Fruit fly (Drosophila melanogaster) whole organism, embryonic: ENCODE results near the gene CG11164.

Source experiments
- Adf1 ChIP-seq: fragments of 200-800 bp; sonication (Bioruptor generic); IDR thresholded peaks from 2 replicates; pipeline ENCODE4 v1.3.6; 2022; ENCODE audit warnings: missing biosample characterization, missing genetic modification characterization
- Antp ChIP-seq: fragments of 200-800 bp; sonication (Bioruptor generic); optimal IDR thresholded peaks from 3 replicates; lab custom pipeline; 2016; ENCODE audit warnings: missing biosample characterization, missing genetic modification characterization
- B-H1 ChIP-seq: fragments of 200-800 bp; sonication (Bioruptor generic); IDR thresholded peaks from 3 replicates; pipeline ENCODE4 v1.3.6; 2022; ENCODE audit warnings: missing biosample characterization, missing genetic modification characterization
- CG10274 ChIP-seq: fragments of 200-800 bp; sonication (Bioruptor generic); optimal IDR thresholded peaks from 3 replicates; lab custom pipeline; 2017; ENCODE audit warnings: missing biosample characterization, mild to moderate bottlenecking, missing genetic modification characterization
- CG10321 ChIP-seq: fragments of 200-800 bp; sonication (Bioruptor generic); IDR thresholded peaks from 2 replicates; pipeline ENCODE4 v1.3.6; 2022; ENCODE audit warnings: missing biosample characterization, missing genetic modification characterization
- CG11695 ChIP-seq: fragments of 200-800 bp; sonication (Bioruptor generic); IDR thresholded peaks from 3 replicates; pipeline ENCODE4 v1.3.6; 2022; ENCODE audit warnings: missing biosample characterization, missing genetic modification characterization
- CG1233 ChIP-seq: fragments of 200-800 bp; sonication (Bioruptor generic); optimal IDR thresholded peaks from 4 replicates; lab custom pipeline; 2018; ENCODE audit warnings: missing biosample characterization, mild to moderate bottlenecking, missing genetic modification characterization
- CG14441 ChIP-seq: fragments of 200-800 bp; sonication (Bioruptor generic); IDR thresholded peaks from 2 replicates; pipeline ENCODE4 v1.3.6; 2022; ENCODE audit warnings: missing biosample characterization, missing genetic modification characterization
- CG1602 ChIP-seq: fragments of 200-800 bp; sonication (Bioruptor generic); optimal IDR thresholded peaks from 3 replicates; lab custom pipeline; 2016; ENCODE audit warnings: missing biosample characterization, missing genetic modification characterization
- CG18476 ChIP-seq: fragments of 200-800 bp; sonication (Bioruptor generic); optimal IDR thresholded peaks from 2 replicates; lab custom pipeline; 2016; ENCODE audit warnings: missing biosample characterization, mild to moderate bottlenecking, missing genetic modification characterization
- CG31388 ChIP-seq: fragments of 200-800 bp; sonication (Bioruptor generic); optimal IDR thresholded peaks from 2 replicates; lab custom pipeline; 2016; ENCODE audit warnings: missing biosample characterization, missing genetic modification characterization
- CG32767 ChIP-seq: fragments of 200-800 bp; sonication (Bioruptor generic); IDR thresholded peaks from 2 replicates; pipeline ENCODE4 v1.3.6; 2022; ENCODE audit warnings: missing biosample characterization, missing genetic modification characterization
- CG34376 ChIP-seq: fragments of 200-800 bp; sonication (Bioruptor generic); optimal IDR thresholded peaks from 2 replicates; lab custom pipeline; 2018; ENCODE audit warnings: missing biosample characterization, mild to moderate bottlenecking, missing genetic modification characterization
- CG43689 ChIP-seq: fragments of 200-800 bp; sonication (Bioruptor generic); IDR thresholded peaks from 2 replicates; pipeline ENCODE4 v1.3.6; 2022; ENCODE audit warnings: missing biosample characterization, missing genetic modification characterization
- CG8478 ChIP-seq: fragments of >200 bp; optimal IDR thresholded peaks from 2 replicates; lab custom pipeline; 2018
- CG8944 ChIP-seq: fragments of 200-800 bp; sonication (Bioruptor generic); optimal IDR thresholded peaks from 3 replicates; lab custom pipeline; 2016; ENCODE audit warnings: missing biosample characterization, missing genetic modification characterization
- ERR ChIP-seq: fragments of 200-800 bp; sonication (Bioruptor generic); optimal IDR thresholded peaks from 2 replicates; lab custom pipeline; 2016; ENCODE audit warnings: missing biosample characterization, missing genetic modification characterization
- Fer2 ChIP-seq: fragments of 200-800 bp; sonication (Bioruptor generic); optimal IDR thresholded peaks from 2 replicates; lab custom pipeline; 2018; ENCODE audit warnings: missing biosample characterization, mild to moderate bottlenecking, missing genetic modification characterization, moderate library complexity
- HLH3B ChIP-seq: fragments of 200-800 bp; sonication (Bioruptor generic); IDR thresholded peaks from 2 replicates; pipeline ENCODE4 v1.3.6; 2022; ENCODE audit warnings: missing biosample characterization, missing genetic modification characterization
- Hand ChIP-seq: fragments of 200-800 bp; sonication (Bioruptor generic); optimal IDR thresholded peaks from 2 replicates; lab custom pipeline; 2017; ENCODE audit warnings: mild to moderate bottlenecking, missing biosample characterization, missing genetic modification reagents, missing genetic modification characterization
- Lpt ChIP-seq: fragments of >200 bp; optimal IDR thresholded peaks from 2 replicates; lab custom pipeline; 2018; ENCODE audit warnings: missing biosample characterization, missing genetic modification characterization
- Nf-YA ChIP-seq: fragments of 200-800 bp; sonication (Bioruptor generic); IDR thresholded peaks from 2 replicates; pipeline ENCODE4 v1.3.6; 2022; ENCODE audit warnings: missing biosample characterization, missing genetic modification characterization
- Oli ChIP-seq: fragments of 200-800 bp; sonication (Bioruptor generic); optimal IDR thresholded peaks from 2 replicates; lab custom pipeline; 2018; ENCODE audit warnings: missing biosample characterization, mild to moderate bottlenecking, missing genetic modification characterization, moderate library complexity
- Optix ChIP-seq: fragments of 200-800 bp; sonication (Bioruptor generic); IDR thresholded peaks from 3 replicates; pipeline ENCODE4 v1.3.6; 2022; ENCODE audit warnings: missing biosample characterization, missing genetic modification characterization
- Poxn ChIP-seq: fragments of 200-800 bp; sonication (Bioruptor generic); IDR thresholded peaks from 2 replicates; pipeline ENCODE4 v1.3.6; 2022; ENCODE audit warnings: missing biosample characterization, missing genetic modification characterization
- Rx ChIP-seq: fragments of 200-800 bp; sonication (Bioruptor generic); IDR thresholded peaks from 2 replicates; pipeline ENCODE4 v1.3.6; 2022; ENCODE audit warnings: missing biosample characterization, missing genetic modification characterization
- Stat92E ChIP-seq, 3 experiments: fragments of >200 bp in 2 of 3; fragments of 200-800 bp in 1 of 3; sonication (Bioruptor generic) in 1 of 3; optimal IDR thresholded peaks; 2 replicates each; lab custom pipeline; 2017 to 2019; ENCODE audit warnings: missing biosample characterization in 3 of 3, missing genetic modification characterization in 3 of 3, mild to moderate bottlenecking in 1 of 3, moderate library complexity in 1 of 3
- Tbp ChIP-seq: fragments of >200 bp; optimal IDR thresholded peaks from 2 replicates; lab custom pipeline; 2018; ENCODE audit warnings: missing biosample characterization, missing genetic modification characterization
- ara ChIP-seq: fragments of 200-800 bp; sonication (Bioruptor generic); IDR thresholded peaks from 2 replicates; pipeline ENCODE4 v1.3.6; 2022; ENCODE audit warnings: missing biosample characterization, missing genetic modification characterization
- bowl ChIP-seq: fragments of 200-800 bp; sonication (Bioruptor generic); IDR thresholded peaks from 2 replicates; pipeline ENCODE4 v1.3.6; 2022; ENCODE audit warnings: missing biosample characterization, missing genetic modification characterization
- br ChIP-seq: fragments of >200 bp; optimal IDR thresholded peaks from 2 replicates; lab custom pipeline; 2017
- chn ChIP-seq: fragments of 200-800 bp; sonication (Bioruptor generic); optimal IDR thresholded peaks from 2 replicates; lab custom pipeline; 2016; ENCODE audit warnings: missing biosample characterization, missing genetic modification characterization
- ci ChIP-seq: fragments of 200-800 bp; sonication (Bioruptor generic); IDR thresholded peaks from 3 replicates; pipeline ENCODE4 v1.3.6; 2022; ENCODE audit warnings: missing biosample characterization, missing genetic modification characterization
- corto ChIP-seq: fragments of 200-800 bp; sonication (Bioruptor generic); optimal IDR thresholded peaks from 2 replicates; lab custom pipeline; 2016; ENCODE audit warnings: missing biosample characterization, mild to moderate bottlenecking, missing genetic modification characterization, moderate library complexity
- dan ChIP-seq: fragments of 200-800 bp; sonication (Bioruptor generic); IDR thresholded peaks from 2 replicates; pipeline ENCODE4 v1.3.6; 2022; ENCODE audit warnings: missing biosample characterization, missing genetic modification characterization
- exex ChIP-seq: fragments of 200-800 bp; sonication (Bioruptor generic); optimal IDR thresholded peaks from 4 replicates; lab custom pipeline; 2018; ENCODE audit warnings: missing biosample characterization, mild to moderate bottlenecking, missing genetic modification characterization, moderate library complexity
- gfzf ChIP-seq: fragments of 200-800 bp; sonication (Bioruptor generic); optimal IDR thresholded peaks from 2 replicates; lab custom pipeline; 2016; ENCODE audit warnings: missing biosample characterization, mild to moderate bottlenecking, missing genetic modification characterization, moderate library complexity
- gt ChIP-seq: fragments of 200-800 bp; sonication (Bioruptor generic); IDR thresholded peaks from 2 replicates; pipeline ENCODE4 v1.3.6; 2022; ENCODE audit warnings: missing biosample characterization, missing genetic modification characterization
- hbn ChIP-seq: fragments of 200-800 bp; sonication (Bioruptor generic); IDR thresholded peaks from 2 replicates; pipeline ENCODE4 v1.3.6; 2022; ENCODE audit warnings: missing biosample characterization, missing genetic modification characterization; ENCODE audit not compliant: partially characterized antibody
- insv ChIP-seq, 2 experiments: fragments of 200-800 bp; sonication (Bioruptor generic); optimal IDR thresholded peaks; 3 replicates each; lab custom pipeline; 2016 to 2018; ENCODE audit warnings: missing biosample characterization in 2 of 2, missing genetic modification characterization in 2 of 2
- kay ChIP-seq: fragments of 200-800 bp; sonication (Bioruptor generic); optimal IDR thresholded peaks from 2 replicates; lab custom pipeline; 2016; ENCODE audit warnings: missing biosample characterization, missing genetic modification characterization
- ken ChIP-seq: fragments of 200-800 bp; sonication (Bioruptor generic); IDR thresholded peaks from 3 replicates; pipeline ENCODE4 v1.3.6; 2022; ENCODE audit warnings: missing biosample characterization, missing genetic modification characterization
- nerfin-2 ChIP-seq: fragments of 200-800 bp; sonication (Bioruptor generic); IDR thresholded peaks from 2 replicates; pipeline ENCODE4 v1.3.6; 2022; ENCODE audit warnings: missing biosample characterization, missing genetic modification characterization; ENCODE audit not compliant: partially characterized antibody
- onecut ChIP-seq: fragments of 200-800 bp; sonication (Bioruptor generic); IDR thresholded peaks from 2 replicates; pipeline ENCODE4 v1.3.6; 2022; ENCODE audit warnings: missing biosample characterization, missing genetic modification characterization
- p53 ChIP-seq: fragments of 200-800 bp; sonication (Bioruptor generic); optimal IDR thresholded peaks from 2 replicates; lab custom pipeline; 2016; ENCODE audit warnings: missing biosample characterization, missing genetic modification characterization
- pb ChIP-seq: fragments of 200-800 bp; sonication (Bioruptor generic); optimal IDR thresholded peaks from 3 replicates; lab custom pipeline; 2016; ENCODE audit warnings: missing biosample characterization, missing genetic modification characterization
- rib ChIP-seq: fragments of 200-800 bp; sonication (Bioruptor generic); IDR thresholded peaks from 2 replicates; pipeline ENCODE4 v1.3.6; 2022; ENCODE audit warnings: missing biosample characterization, missing genetic modification characterization
- sens-2 ChIP-seq: fragments of 200-800 bp; sonication (Bioruptor generic); IDR thresholded peaks from 2 replicates; pipeline ENCODE4 v1.3.6; 2022; ENCODE audit warnings: missing biosample characterization, missing genetic modification characterization
- ssp ChIP-seq: fragments of 200-800 bp; sonication (Bioruptor generic); IDR thresholded peaks from 2 replicates; pipeline ENCODE4 v1.3.6; 2022; ENCODE audit warnings: missing biosample characterization, missing genetic modification characterization
- tin ChIP-seq: fragments of 200-800 bp; sonication (Bioruptor generic); optimal IDR thresholded peaks from 3 replicates; lab custom pipeline; 2016; ENCODE audit warnings: missing biosample characterization, missing genetic modification characterization
- tll ChIP-seq, 2 experiments: fragments of 200-800 bp in 1 of 2; fragments of >200 bp in 1 of 2; sonication (Bioruptor generic) in 1 of 2; optimal IDR thresholded peaks; 2 replicates each; lab custom pipeline; 2017 to 2019; ENCODE audit warnings: missing biosample characterization in 2 of 2, missing genetic modification characterization in 2 of 2, mild to moderate bottlenecking in 1 of 2, moderate library complexity in 1 of 2

Gene CG11164

DNA sequence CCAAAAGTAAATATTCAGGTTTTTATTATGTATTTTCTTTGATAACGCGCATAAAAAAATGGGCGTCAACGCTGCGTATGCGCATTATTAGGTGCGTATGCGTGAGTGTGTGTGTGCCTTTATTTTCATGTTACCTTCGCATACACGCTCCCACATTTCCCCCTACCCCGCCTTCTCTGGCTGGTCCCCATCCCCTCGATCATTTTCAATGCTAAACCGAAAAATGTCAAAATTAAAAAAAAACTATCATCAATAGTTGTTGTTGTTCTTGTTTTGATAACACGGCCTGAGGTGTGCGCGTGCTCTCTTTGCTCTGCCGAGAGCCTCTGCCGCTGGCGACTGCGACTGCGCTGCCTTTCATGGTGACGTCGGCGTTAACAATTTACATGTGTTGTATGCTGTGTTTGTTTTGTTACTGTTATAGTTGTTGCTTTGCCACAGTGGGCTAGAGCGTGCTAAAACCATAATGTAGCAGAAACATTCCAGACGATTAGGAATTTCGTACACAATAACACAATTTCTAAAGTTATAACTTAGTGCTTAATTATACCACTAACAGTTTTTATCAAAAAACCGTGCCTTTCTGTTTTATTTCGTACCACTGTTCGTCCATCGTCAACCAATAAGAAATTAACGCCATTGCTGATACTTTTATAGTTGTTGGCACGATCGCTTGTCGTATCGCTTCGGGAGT, 27.7 kb upstream of the CG11164 start (continued):
- peak; percentile 97 for TF ChIP-seq Hand (GFP tag; lab: Kevin White, UChicago)
- TF ChIP-seq CG34376 (GFP tag; lab: Kevin White, UChicago) = peak; percentile 98
- peak; percentile 94 for TF ChIP-seq ssp (GFP tag; lab: Robert Waterston, UW)
- peak; percentile 92 for TF ChIP-seq dan (GFP tag; lab: Robert Waterston, UW)
- TF ChIP-seq CG1602 (GFP tag; lab: Kevin White, UChicago) = peak; percentile 98
- peak; percentile 99 for TF ChIP-seq Oli
- TF ChIP-seq CG1233 (GFP tag; lab: Kevin White, UChicago) = peak; percentile 98
- TF ChIP-seq CG18476 (GFP tag; lab: Kevin White, UChicago) = peak; percentile 98
- TF ChIP-seq chn (GFP tag; lab: Kevin White, UChicago) = peak; percentile 99
- peak; percentile 26 for TF ChIP-seq gfzf (GFP tag; lab: Kevin White, UChicago)
- peak; percentile 96 for TF ChIP-seq exex
- peak; percentile 97 for TF ChIP-seq CG31388 (GFP tag; lab: Kevin White, UChicago)
- peak; percentile 96 for TF ChIP-seq Adf1
- peak; percentile 99 for TF ChIP-seq Rx (GFP tag; lab: Robert Waterston, UW)
- TF ChIP-seq Stat92E (GFP tag; optimal IDR thresholded peaks at IDR 0.05; lab: Kevin White, UChicago) = peak in 1 of 3 experiments; percentile 95
- peak; percentile 94 for TF ChIP-seq Poxn
- TF ChIP-seq sens-2 (GFP tag; lab: Robert Waterston, UW) = peak; percentile 98
- peak; percentile 98 for TF ChIP-seq Nf-YA (GFP tag; lab: Robert Waterston, UW)
- TF ChIP-seq bowl = peak; percentile 99
- peak; percentile 82 for TF ChIP-seq nerfin-2 (GFP tag; lab: Robert Waterston, UW)
- peak; percentile 96 for TF ChIP-seq p53 (GFP tag; lab: Kevin White, UChicago)
- peak in 1 of 2 experiments; percentile 39 for TF ChIP-seq tll (GFP tag; optimal IDR thresholded peaks at IDR 0.05; lab: Kevin White, UChicago)
- peak; percentile 98 for TF ChIP-seq CG8944 (GFP tag; lab: Kevin White, UChicago)
- peak; percentile 98 for TF ChIP-seq CG43689 (GFP tag; lab: Robert Waterston, UW)
- TF ChIP-seq Tbp (GFP tag; lab: Kevin White, UChicago) = no peak
- no peak; the same call in 1 of the 2 replicates for TF ChIP-seq hbn
- TF ChIP-seq CG8478 (lab: Kevin White, UChicago) = no peak
- no peak for TF ChIP-seq Lpt (GFP tag; lab: Kevin White, UChicago)
- peak; percentile 51 to 79 for TF ChIP-seq insv (GFP tag; optimal IDR thresholded peaks at IDR 0.05; lab: Kevin White, UChicago)
- peak; percentile 99 for TF ChIP-seq Optix
- peak; percentile 88 for TF ChIP-seq CG10321 (GFP tag; lab: Robert Waterston, UW)
- peak; percentile 98 for TF ChIP-seq CG32767
- TF ChIP-seq CG14441 (GFP tag; lab: Robert Waterston, UW) = peak; percentile 99
- TF ChIP-seq B-H1 (GFP tag; lab: Robert Waterston, UW) = peak; percentile 99
- peak; percentile 99 for TF ChIP-seq ci (GFP tag; lab: Robert Waterston, UW)
- no peak for TF ChIP-seq br (lab: Kevin White, UChicago)
- peak; percentile 99 for TF ChIP-seq ken (GFP tag; lab: Robert Waterston, UW)
- TF ChIP-seq Antp (GFP tag; lab: Kevin White, UChicago) = peak; percentile 99
- TF ChIP-seq CG11695 (GFP tag; lab: Robert Waterston, UW) = peak; percentile 99
- TF ChIP-seq pb (GFP tag; lab: Kevin White, UChicago) = peak; percentile 99
- peak; percentile 99 for TF ChIP-seq tin
- TF ChIP-seq HLH3B (GFP tag; lab: Robert Waterston, UW) = peak; percentile 99
- TF ChIP-seq ERR (GFP tag; lab: Kevin White, UChicago) = peak; percentile 97
- peak; percentile 98 for TF ChIP-seq rib (GFP tag; lab: Robert Waterston, UW)
- TF ChIP-seq onecut (GFP tag; lab: Robert Waterston, UW) = peak; percentile 98
- peak; percentile 70 for TF ChIP-seq corto (GFP tag; lab: Kevin White, UChicago)
- peak; percentile 96 for TF ChIP-seq gt (GFP tag; lab: Robert Waterston, UW)
- TF ChIP-seq kay (GFP tag; lab: Kevin White, UChicago) = peak; percentile 97
- TF ChIP-seq CG10274 = peak; percentile 93
- TF ChIP-seq ara (GFP tag; lab: Robert Waterston, UW) = peak; percentile 99
- TF ChIP-seq Fer2 (tag; lab: Kevin White, UChicago) = peak; percentile 95
